Fruit fly (Drosophila melanogaster) whole organism, embryonic: Measurements from ENCODE around the gene Kah.

Experiments used
- ATbp ChIP-seq: fragments of 200-800 bp; sonication (Bioruptor generic); optimal IDR thresholded peaks from 2 replicates; lab custom pipeline; 2017; ENCODE audit warnings: missing biosample characterization, mild to moderate bottlenecking, missing genetic modification characterization, missing genetic modification reagents
- Abd-B ChIP-seq: fragments of 200-800 bp; sonication (Bioruptor generic); optimal IDR thresholded peaks from 2 replicates; lab custom pipeline; 2018; ENCODE audit warnings: missing biosample characterization, mild to moderate bottlenecking, missing genetic modification characterization, moderate library complexity
- Bdp1 ChIP-seq: fragments of 200-800 bp; sonication (Bioruptor generic); optimal IDR thresholded peaks from 3 replicates; lab custom pipeline; 2016; ENCODE audit warnings: missing biosample characterization, missing genetic modification characterization
- BtbVII ChIP-seq: fragments of 200-800 bp; sonication (Bioruptor generic); optimal IDR thresholded peaks from 3 replicates; lab custom pipeline; 2017; ENCODE audit warnings: missing biosample characterization, mild to moderate bottlenecking, missing genetic modification characterization
- CG1024 ChIP-seq: fragments of 200-800 bp; sonication (Bioruptor generic); IDR thresholded peaks from 2 replicates; pipeline ENCODE4 v1.3.6; 2022; ENCODE audit warnings: missing biosample characterization, missing genetic modification characterization
- CG12769 ChIP-seq: fragments of 200-800 bp; sonication (Bioruptor generic); optimal IDR thresholded peaks from 2 replicates; lab custom pipeline; 2019; ENCODE audit warnings: missing biosample characterization, mild to moderate bottlenecking, missing genetic modification characterization, moderate library complexity
- CG13123 ChIP-seq: fragments of 200-800 bp; sonication (Bioruptor generic); optimal IDR thresholded peaks from 2 replicates; lab custom pipeline; 2016; ENCODE audit warnings: missing biosample characterization, missing genetic modification characterization
- CG1529 ChIP-seq: fragments of 200-800 bp; sonication (Bioruptor generic); optimal IDR thresholded peaks from 3 replicates; lab custom pipeline; 2018; ENCODE audit warnings: missing biosample characterization, missing genetic modification characterization
- CG17802 ChIP-seq: fragments of 200-800 bp; sonication (Bioruptor generic); optimal IDR thresholded peaks from 2 replicates; lab custom pipeline; 2018; ENCODE audit warnings: missing biosample characterization, mild to moderate bottlenecking, missing genetic modification characterization, moderate library complexity
- CG18764 ChIP-seq: fragments of 200-800 bp; sonication (Bioruptor generic); optimal IDR thresholded peaks from 3 replicates; lab custom pipeline; 2016; ENCODE audit warnings: missing biosample characterization, missing genetic modification characterization
- CG2199 ChIP-seq: fragments of 200-800 bp; sonication (Bioruptor generic); IDR thresholded peaks from 3 replicates; pipeline ENCODE4 v1.3.6; 2022; ENCODE audit warnings: missing biosample characterization, missing genetic modification characterization
- CG2712 ChIP-seq: fragments of 200-800 bp; optimal IDR thresholded peaks from 3 replicates; lab custom pipeline; 2019; ENCODE audit warnings: missing biosample characterization, mild to moderate bottlenecking, missing genetic modification characterization, moderate library complexity
- CG31441 ChIP-seq: fragments of 200-800 bp; sonication (Bioruptor generic); IDR thresholded peaks from 2 replicates; pipeline ENCODE4 v1.3.6; 2022; ENCODE audit warnings: missing biosample characterization, missing genetic modification characterization
- CG3281 ChIP-seq: fragments of 200-800 bp; sonication (Bioruptor generic); optimal IDR thresholded peaks from 3 replicates; lab custom pipeline; 2017; ENCODE audit warnings: missing biosample characterization, mild to moderate bottlenecking, missing genetic modification characterization
- CG33213 ChIP-seq: fragments of 200-800 bp; sonication (Bioruptor generic); optimal IDR thresholded peaks from 3 replicates; lab custom pipeline; 2016; ENCODE audit warnings: missing biosample characterization, missing genetic modification characterization
- CG4820 ChIP-seq: fragments of 200-800 bp; sonication (Bioruptor generic); optimal IDR thresholded peaks from 3 replicates; lab custom pipeline; 2016; ENCODE audit warnings: missing biosample characterization, missing genetic modification characterization
- CG5953 ChIP-seq: fragments of 200-800 bp; sonication (Bioruptor generic); IDR thresholded peaks from 2 replicates; pipeline ENCODE4 v1.3.6; 2022; ENCODE audit warnings: missing biosample characterization, missing genetic modification characterization
- CG7372 ChIP-seq: fragments of 200-800 bp; sonication (Bioruptor generic); IDR thresholded peaks from 2 replicates; pipeline ENCODE4 v1.3.6; 2022; ENCODE audit warnings: missing biosample characterization, missing genetic modification characterization
- CG9876 ChIP-seq: fragments of 200-800 bp; sonication (Bioruptor generic); optimal IDR thresholded peaks from 2 replicates; lab custom pipeline; 2016; ENCODE audit warnings: missing biosample characterization, missing genetic modification characterization
- CrebB ChIP-seq: fragments of 200-800 bp; sonication (Bioruptor generic); optimal IDR thresholded peaks from 3 replicates; lab custom pipeline; 2018; ENCODE audit warnings: missing biosample characterization, mild to moderate bottlenecking, missing genetic modification characterization
- D19B ChIP-seq: fragments of 200-800 bp; sonication (Bioruptor generic); optimal IDR thresholded peaks from 2 replicates; lab custom pipeline; 2017; ENCODE audit warnings: missing biosample characterization, mild to moderate bottlenecking, missing genetic modification characterization
- Dip3 ChIP-seq: fragments of 200-800 bp; sonication (Bioruptor generic); optimal IDR thresholded peaks from 3 replicates; lab custom pipeline; 2016; ENCODE audit warnings: missing biosample characterization, missing genetic modification characterization
- Dref ChIP-seq: fragments of 200-800 bp; sonication (Bioruptor generic); IDR thresholded peaks from 2 replicates; pipeline ENCODE4 v1.3.6; 2022; ENCODE audit warnings: missing biosample characterization, missing genetic modification characterization
- Ets65A ChIP-seq: fragments of 200-800 bp; sonication (Bioruptor generic); peaks from one replicate; lab custom pipeline; 2016; ENCODE audit warnings: missing biosample characterization, missing genetic modification characterization
- HmgD ChIP-seq: fragments of 200-800 bp; sonication (Bioruptor generic); optimal IDR thresholded peaks from 3 replicates; lab custom pipeline; 2016; ENCODE audit warnings: missing biosample characterization, missing genetic modification characterization
- HmgZ ChIP-seq: fragments of 200-800 bp; sonication (Bioruptor generic); optimal IDR thresholded peaks from 2 replicates; lab custom pipeline; 2018; ENCODE audit warnings: missing biosample characterization, mild to moderate bottlenecking, missing genetic modification characterization
- Hmr ChIP-seq: fragments of 200-800 bp; sonication (Bioruptor generic); optimal IDR thresholded peaks from 3 replicates; lab custom pipeline; 2017; ENCODE audit warnings: mild to moderate bottlenecking, missing biosample characterization, missing genetic modification reagents, missing genetic modification characterization
- NC2β ChIP-seq: fragments of 200-800 bp; sonication (Bioruptor generic); optimal IDR thresholded peaks from 2 replicates; lab custom pipeline; 2016; ENCODE audit warnings: missing biosample characterization, missing genetic modification characterization
- Ssrp ChIP-seq: fragments of 200-800 bp; sonication (Bioruptor generic); optimal IDR thresholded peaks from 2 replicates; lab custom pipeline; 2018; ENCODE audit warnings: missing biosample characterization, mild to moderate bottlenecking, missing genetic modification characterization, moderate library complexity
- Trl ChIP-seq, 3 experiments: fragments of >200 bp in 2 of 3; fragments of 200-800 bp in 1 of 3; sonication (Bioruptor generic) in 1 of 3; optimal IDR thresholded peaks; 2 replicates in 1 of 3; 3 replicates in 2 of 3; lab custom pipeline; 2016 to 2017; ENCODE audit warnings: missing biosample characterization in 1 of 3, missing genetic modification characterization in 1 of 3
- abd-A ChIP-seq: fragments of 200-800 bp; sonication (Bioruptor generic); optimal IDR thresholded peaks from 3 replicates; lab custom pipeline; 2019; ENCODE audit warnings: missing biosample characterization, mild to moderate bottlenecking, missing genetic modification characterization, moderate library complexity
- bab2 ChIP-seq: fragments of 200-800 bp; sonication (Bioruptor generic); optimal IDR thresholded peaks from 2 replicates; lab custom pipeline; 2016; ENCODE audit warnings: missing biosample characterization, missing genetic modification characterization
- cato ChIP-seq: fragments of 200-800 bp; sonication (Bioruptor generic); optimal IDR thresholded peaks from 2 replicates; lab custom pipeline; 2016; ENCODE audit warnings: missing biosample characterization, missing genetic modification characterization, borderline replicate concordance
- chinmo ChIP-seq: fragments of 200-800 bp; sonication (Bioruptor generic); IDR thresholded peaks from 4 replicates; pipeline ENCODE4 v1.3.6; 2022; ENCODE audit warnings: missing biosample characterization, missing genetic modification characterization; ENCODE audit not compliant: partially characterized antibody
- chn ChIP-seq: fragments of 200-800 bp; sonication (Bioruptor generic); optimal IDR thresholded peaks from 2 replicates; lab custom pipeline; 2016; ENCODE audit warnings: missing biosample characterization, missing genetic modification characterization
- dimm ChIP-seq: fragments of 200-800 bp; sonication (Bioruptor generic); IDR thresholded peaks from 2 replicates; pipeline ENCODE4 v1.3.6; 2022; ENCODE audit warnings: missing biosample characterization, missing genetic modification characterization
- exex ChIP-seq: fragments of 200-800 bp; sonication (Bioruptor generic); optimal IDR thresholded peaks from 4 replicates; lab custom pipeline; 2018; ENCODE audit warnings: missing biosample characterization, mild to moderate bottlenecking, missing genetic modification characterization, moderate library complexity
- gem ChIP-seq: fragments of 200-800 bp; sonication (Bioruptor generic); optimal IDR thresholded peaks from 2 replicates; lab custom pipeline; 2019; ENCODE audit warnings: missing biosample characterization, mild to moderate bottlenecking, missing genetic modification characterization, moderate library complexity
- grn ChIP-seq: fragments of 200-800 bp; sonication (Bioruptor generic); optimal IDR thresholded peaks from 3 replicates; lab custom pipeline; 2017; ENCODE audit warnings: missing biosample characterization, missing genetic modification characterization
- gsb-n ChIP-seq: fragments of 200-800 bp; sonication (Bioruptor generic); optimal IDR thresholded peaks from 3 replicates; lab custom pipeline; 2018; ENCODE audit warnings: missing biosample characterization, mild to moderate bottlenecking, missing genetic modification characterization
- ham ChIP-seq: fragments of 200-800 bp; sonication (Bioruptor generic); IDR thresholded peaks from 2 replicates; pipeline ENCODE4 v1.3.6; 2022; ENCODE audit warnings: missing biosample characterization, missing genetic modification characterization
- jigr1 ChIP-seq: fragments of 200-800 bp; sonication (Bioruptor generic); IDR thresholded peaks from 3 replicates; pipeline ENCODE4 v1.3.6; 2022; ENCODE audit warnings: missing biosample characterization, missing genetic modification characterization
- lbe ChIP-seq: fragments of 200-800 bp; sonication (Bioruptor generic); optimal IDR thresholded peaks from 2 replicates; lab custom pipeline; 2016; ENCODE audit warnings: missing biosample characterization, mild to moderate bottlenecking, missing genetic modification characterization
- lola ChIP-seq, 3 experiments: fragments of >200 bp in 2 of 3; fragments of 200-800 bp in 1 of 3; sonication (Bioruptor generic) in 1 of 3; optimal IDR thresholded peaks; 2 replicates each; lab custom pipeline; 2017 to 2019; ENCODE audit warnings: missing biosample characterization in 3 of 3, missing genetic modification characterization in 3 of 3, mild to moderate bottlenecking in 1 of 3, moderate library complexity in 1 of 3
- oc ChIP-seq: fragments of 200-800 bp; sonication (Bioruptor generic); optimal IDR thresholded peaks from 2 replicates; lab custom pipeline; 2018; ENCODE audit warnings: missing biosample characterization, mild to moderate bottlenecking, missing genetic modification characterization, moderate library complexity
- row ChIP-seq: fragments of 200-800 bp; sonication (Bioruptor generic); IDR thresholded peaks from 3 replicates; pipeline ENCODE4 v1.3.6; 2022; ENCODE audit warnings: missing biosample characterization, missing genetic modification characterization
- unpg ChIP-seq: fragments of 200-800 bp; sonication (Bioruptor generic); optimal IDR thresholded peaks from 3 replicates; lab custom pipeline; 2018; ENCODE audit warnings: missing biosample characterization, mild to moderate bottlenecking, missing genetic modification characterization, moderate library complexity
- vvl ChIP-seq: fragments of 200-800 bp; sonication (Bioruptor generic); IDR thresholded peaks from 2 replicates; pipeline ENCODE4 v1.3.6; 2022; ENCODE audit warnings: missing biosample characterization, missing genetic modification characterization

Gene Kah

dm6 chr3L:613578-614300 lies 24.7 kb upstream of the Kah start (continued):
- TF ChIP-seq CG33213 (peak; percentile 8), Dip3 (GFP tag; lab: Kevin White, UChicago) (no peak), HmgD (GFP tag; lab: Kevin White, UChicago) (no peak), CG17802 (tag; lab: Kevin White, UChicago) (no peak), HmgZ (tag; lab: Kevin White, UChicago) (no peak), chinmo (no peak), Trl (optimal IDR thresholded peaks at IDR 0.05; lab: Kevin White, UChicago) (no peak), Trl (GFP tag; optimal IDR thresholded peaks at IDR 0.05; lab: Kevin White, UChicago) (peak; percentile 25), Abd-B (GFP tag; lab: Kevin White, UChicago) (peak; percentile 23), lola (GFP tag; optimal IDR thresholded peaks at IDR 0.05; lab: Kevin White, UChicago) (peak in 1 of 3 experiments; percentile 82), CG1024 (GFP tag; lab: Robert Waterston, UW) (0 out of 2 replicates have a peak, but pooled peaks have one; percentile 27), Ets65A (peak; percentile 85), chn (GFP tag; lab: Kevin White, UChicago) (peak; percentile 40), D19B (GFP tag; lab: Kevin White, UChicago) (no peak), bab2 (GFP tag; lab: Kevin White, UChicago) (peak; percentile 45), CG7372 (GFP tag; lab: Robert Waterston, UW) (no peak), Dref (GFP tag; lab: Robert Waterston, UW) (0 out of 2 replicates have a peak, but pooled peaks have one; percentile 1), row (GFP tag; lab: Robert Waterston, UW) (peak; percentile 67), CG3281 (GFP tag; lab: Kevin White, UChicago) (no peak), NC2β (GFP tag; lab: Kevin White, UChicago) (peak; percentile 70), CG5953 (GFP tag; lab: Robert Waterston, UW) (no peak), CG1529 (GFP tag; lab: Kevin White, UChicago) (no peak), CG13123 (no peak), abd-A (tag; lab: Kevin White, UChicago) (no peak), cato (GFP tag; lab: Kevin White, UChicago) (no peak), CG4820 (GFP tag; lab: Kevin White, UChicago) (peak; percentile 53), CG2199 (GFP tag; lab: Robert Waterston, UW) (no peak), Hmr (no peak), Bdp1 (peak; percentile 22), ATbp (GFP tag; lab: Kevin White, UChicago) (no peak), CG2712 (peak; percentile 77), BtbVII (GFP tag; lab: Kevin White, UChicago) (no peak), exex (tag; lab: Kevin White, UChicago) (no peak), CG12769 (no peak), jigr1 (no peak), gem (tag; lab: Kevin White, UChicago) (peak; percentile 81), dimm (GFP tag; lab: Robert Waterston, UW) (no peak)

DNA sequence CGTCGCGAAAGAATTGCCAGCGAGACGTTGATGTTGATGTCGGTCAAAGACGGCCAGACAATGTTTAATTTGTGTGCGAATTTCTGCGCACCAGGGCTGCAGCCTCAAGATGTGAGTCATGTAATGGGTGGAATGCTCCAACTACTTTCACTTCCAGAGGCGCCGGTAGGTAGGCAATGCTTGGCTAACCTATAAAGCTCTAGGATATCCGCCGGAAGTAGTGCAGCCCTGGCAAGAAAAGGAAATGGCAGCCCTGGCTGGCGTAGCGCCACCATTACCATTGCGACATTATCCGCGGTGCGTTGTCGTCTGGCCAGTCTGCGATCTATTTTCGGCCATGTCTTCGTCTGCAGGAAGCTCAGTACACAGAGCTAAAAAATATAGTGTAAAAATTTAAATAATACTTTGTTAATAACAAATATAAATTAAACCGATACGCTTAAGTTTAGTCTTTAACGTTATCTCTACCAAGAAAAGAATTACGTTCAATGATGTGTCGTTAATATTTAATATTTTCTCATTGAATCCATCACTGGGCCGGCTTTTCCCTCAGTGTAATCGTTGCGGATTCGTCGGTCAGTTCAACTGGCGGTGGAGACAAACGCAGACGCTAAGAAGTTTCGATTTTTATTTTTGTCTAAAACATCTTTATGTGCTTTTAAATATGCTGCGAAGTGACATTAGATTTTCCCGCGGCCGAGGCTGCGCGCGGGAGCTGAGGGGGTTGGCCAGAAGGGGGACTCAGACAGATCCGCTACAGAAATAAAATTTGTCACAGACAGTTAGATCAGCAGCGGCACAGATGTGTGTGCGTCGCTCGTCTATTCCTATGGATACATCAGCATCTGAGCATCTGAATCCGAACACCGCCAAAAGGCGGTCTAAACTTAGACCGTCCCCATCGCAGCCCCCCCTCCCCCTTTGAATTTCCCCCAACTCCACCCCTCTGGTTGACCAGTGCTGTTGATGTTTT lies 22.9 kb upstream of the Kah start:
- TF ChIP-seq oc (peak; percentile 18), ham (peak; percentile 51; the same call in 1 of the 2 replicates), CrebB (tag; lab: Kevin White, UChicago) (peak; percentile 60), lbe (GFP tag; lab: Kevin White, UChicago) (no peak), CG31441 (GFP tag; lab: Robert Waterston, UW) (peak; percentile 71), CG9876 (no peak), Ssrp (tag; lab: Kevin White, UChicago) (peak; percentile 44), unpg (GFP tag; lab: Kevin White, UChicago) (peak; percentile 65), grn (GFP tag; lab: Kevin White, UChicago) (no peak), vvl (GFP tag; lab: Robert Waterston, UW) (peak; percentile 82; the same call in 1 of the 2 replicates), CG18764 (GFP tag; lab: Kevin White, UChicago) (no peak), CG5953 (GFP tag; lab: Robert Waterston, UW) (peak; percentile 72), gsb-n (tag; lab: Kevin White, UChicago) (peak; percentile 29)
